Fruit fly (Drosophila melanogaster) whole organism, embryonic: ENCODE data around the gene sau.

Experiments used
- Awh ChIP-seq: fragments of 200-800 bp; sonication (Bioruptor generic); IDR thresholded peaks from 2 replicates; pipeline ENCODE4, ENCODE4 v1.3.6; 2022; ENCODE audit warnings: missing biosample characterization, missing genetic modification characterization
- CG17912 ChIP-seq: fragments of 200-800 bp; sonication (Bioruptor generic); optimal IDR thresholded peaks from 2 replicates; lab custom pipeline; 2018; ENCODE audit warnings: missing biosample characterization, mild to moderate bottlenecking, missing genetic modification characterization
- CG3065 ChIP-seq: fragments of 200-800 bp; sonication (Bioruptor generic); optimal IDR thresholded peaks from 2 replicates; lab custom pipeline; 2016; ENCODE audit warnings: missing biosample characterization, missing genetic modification characterization
- CG32532 ChIP-seq: fragments of 200-800 bp; sonication (Bioruptor generic); IDR thresholded peaks from 2 replicates; pipeline ENCODE4 v1.3.6; 2022; ENCODE audit warnings: missing biosample characterization, missing genetic modification characterization
- CG32767 ChIP-seq: fragments of 200-800 bp; sonication (Bioruptor generic); IDR thresholded peaks from 2 replicates; pipeline ENCODE4 v1.3.6; 2022; ENCODE audit warnings: missing biosample characterization, missing genetic modification characterization
- Fer1 ChIP-seq: fragments of 200-800 bp; sonication (Bioruptor generic); optimal IDR thresholded peaks from 2 replicates; lab custom pipeline; 2017; ENCODE audit warnings: missing biosample characterization, mild to moderate bottlenecking, missing genetic modification characterization
- Mad ChIP-seq: fragments of 200-800 bp; sonication (Bioruptor generic); optimal IDR thresholded peaks from 2 replicates; lab custom pipeline; 2016; ENCODE audit warnings: missing biosample characterization, missing genetic modification characterization
- Ravus ChIP-seq: fragments of 200-800 bp; sonication (Bioruptor generic); IDR thresholded peaks from 2 replicates; pipeline ENCODE4 v1.3.6; 2022; ENCODE audit warnings: missing biosample characterization, missing genetic modification characterization
- crc ChIP-seq: fragments of 200-800 bp; sonication (Bioruptor generic); optimal IDR thresholded peaks from 2 replicates; lab custom pipeline; 2016; ENCODE audit warnings: missing biosample characterization, missing genetic modification characterization
- fd64A ChIP-seq: fragments of 200-800 bp; sonication (Bioruptor generic); optimal IDR thresholded peaks from 3 replicates; lab custom pipeline; 2018; ENCODE audit warnings: missing biosample characterization, mild to moderate bottlenecking, missing genetic modification characterization
- phol ChIP-seq: fragments of 200-800 bp; sonication (Bioruptor generic); optimal IDR thresholded peaks from 3 replicates; lab custom pipeline; 2018; ENCODE audit warnings: missing biosample characterization, mild to moderate bottlenecking, missing genetic modification characterization, moderate library complexity
- stc ChIP-seq: fragments of 200-800 bp; sonication (Bioruptor generic); IDR thresholded peaks from 2 replicates; pipeline ENCODE4 v1.3.6; 2022; ENCODE audit warnings: missing biosample characterization, missing genetic modification characterization

DNA sequence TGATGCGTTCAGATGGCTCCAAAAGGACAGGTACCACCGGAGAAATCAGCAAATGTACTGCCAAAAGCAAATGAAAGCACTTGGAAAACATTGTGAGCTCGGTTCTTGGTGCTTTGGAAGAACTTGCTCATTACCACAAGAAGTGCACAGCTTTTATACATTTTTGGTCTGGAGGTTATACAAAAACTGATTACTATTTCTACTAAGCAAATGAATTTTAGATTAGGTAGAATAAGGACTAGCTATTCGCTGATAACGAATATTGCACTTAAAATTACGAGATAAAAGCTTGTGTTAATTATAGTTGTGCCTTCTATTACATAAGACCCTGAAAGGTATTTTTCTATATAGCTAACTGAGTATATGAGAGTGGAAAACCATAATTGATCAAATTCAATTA, 28.8 kb downstream of the sau start, which contains the start of gene Send1:
- TF ChIP-seq stc (GFP tag; lab: Robert Waterston, UW): no peak
- no peak for TF ChIP-seq CG32767 (GFP tag; lab: Robert Waterston, UW)
- no peak for TF ChIP-seq Ravus (GFP tag; lab: Robert Waterston, UW)
- no peak for TF ChIP-seq Fer1 (GFP tag; lab: Kevin White, UChicago)
- TF ChIP-seq CG3065 (GFP tag; lab: Kevin White, UChicago): no peak
- TF ChIP-seq CG32532 (GFP tag; lab: Robert Waterston, UW): no peak
- TF ChIP-seq fd64A (GFP tag; lab: Kevin White, UChicago): no peak
- TF ChIP-seq CG17912 (GFP tag; lab: Kevin White, UChicago): no peak
- no peak for TF ChIP-seq phol (tag; lab: Kevin White, UChicago)
- TF ChIP-seq crc: no peak
- no peak for TF ChIP-seq Mad (GFP tag; lab: Kevin White, UChicago)
- no peak for TF ChIP-seq Awh (GFP tag; lab: Robert Waterston, UW)
